Fruit fly (Drosophila melanogaster) whole organism, embryonic: Measurements from ENCODE around the gene Sec15.

Experiments used
- Abd-B ChIP-seq: fragments of 200-800 bp; sonication (Bioruptor generic); optimal IDR thresholded peaks from 2 replicates; lab custom pipeline; 2018; ENCODE audit warnings: missing biosample characterization, mild to moderate bottlenecking, missing genetic modification characterization, moderate library complexity
- CG12219 ChIP-seq: fragments of 200-800 bp; sonication (Bioruptor generic); optimal IDR thresholded peaks from 3 replicates; lab custom pipeline; 2018; ENCODE audit warnings: missing biosample characterization, mild to moderate bottlenecking, missing genetic modification characterization
- CG12391 ChIP-seq: fragments of 200-800 bp; sonication (Bioruptor generic); optimal IDR thresholded peaks from 3 replicates; lab custom pipeline; 2018; ENCODE audit warnings: missing biosample characterization, mild to moderate bottlenecking, missing genetic modification characterization, moderate library complexity
- CG13624 ChIP-seq: fragments of 200-800 bp; sonication (Bioruptor generic); optimal IDR thresholded peaks from 2 replicates; lab custom pipeline; 2016; ENCODE audit warnings: missing biosample characterization, missing genetic modification characterization
- CG15073 ChIP-seq: fragments of 200-800 bp; sonication (Bioruptor generic); optimal IDR thresholded peaks from 2 replicates; lab custom pipeline; 2016; ENCODE audit warnings: missing biosample characterization, missing genetic modification characterization
- CG16779 ChIP-seq: fragments of 200-800 bp; sonication (Bioruptor generic); IDR thresholded peaks from 2 replicates; pipeline ENCODE4 v1.3.6; 2022; ENCODE audit warnings: missing biosample characterization, missing genetic modification characterization
- CG17361 ChIP-seq: fragments of 200-800 bp; sonication (Bioruptor generic); IDR thresholded peaks from 3 replicates; pipeline ENCODE4 v1.3.6; 2022; ENCODE audit warnings: missing biosample characterization, missing genetic modification characterization
- CG17385 ChIP-seq: fragments of 200-800 bp; sonication (Bioruptor generic); optimal IDR thresholded peaks from 3 replicates; lab custom pipeline; 2018; ENCODE audit warnings: missing biosample characterization, mild to moderate bottlenecking, missing genetic modification characterization
- CG17802 ChIP-seq: fragments of 200-800 bp; sonication (Bioruptor generic); optimal IDR thresholded peaks from 2 replicates; lab custom pipeline; 2018; ENCODE audit warnings: missing biosample characterization, mild to moderate bottlenecking, missing genetic modification characterization, moderate library complexity
- CG1792 ChIP-seq: fragments of 200-800 bp; sonication (Bioruptor generic); optimal IDR thresholded peaks from 2 replicates; lab custom pipeline; 2016; ENCODE audit warnings: missing biosample characterization, missing genetic modification characterization
- CG31441 ChIP-seq: fragments of 200-800 bp; sonication (Bioruptor generic); IDR thresholded peaks from 2 replicates; pipeline ENCODE4 v1.3.6; 2022; ENCODE audit warnings: missing biosample characterization, missing genetic modification characterization
- CG32767 ChIP-seq: fragments of 200-800 bp; sonication (Bioruptor generic); IDR thresholded peaks from 2 replicates; pipeline ENCODE4 v1.3.6; 2022; ENCODE audit warnings: missing biosample characterization, missing genetic modification characterization
- CG34376 ChIP-seq: fragments of 200-800 bp; sonication (Bioruptor generic); optimal IDR thresholded peaks from 2 replicates; lab custom pipeline; 2018; ENCODE audit warnings: missing biosample characterization, mild to moderate bottlenecking, missing genetic modification characterization
- CG3838 ChIP-seq: fragments of 200-800 bp; sonication (Bioruptor generic); optimal IDR thresholded peaks from 3 replicates; lab custom pipeline; 2016; ENCODE audit warnings: missing biosample characterization, missing genetic modification characterization
- CG4617 ChIP-seq: fragments of 200-800 bp; sonication (Bioruptor generic); optimal IDR thresholded peaks from 3 replicates; lab custom pipeline; 2016; ENCODE audit warnings: missing biosample characterization, missing genetic modification characterization, borderline replicate concordance
- CG4730 ChIP-seq: fragments of 200-800 bp; sonication (Bioruptor generic); IDR thresholded peaks from 2 replicates; pipeline ENCODE4 v1.3.6; 2022; ENCODE audit warnings: missing biosample characterization, missing genetic modification characterization
- CG6272 ChIP-seq: fragments of 200-800 bp; sonication (Bioruptor generic); IDR thresholded peaks from 2 replicates; pipeline ENCODE4 v1.3.6; 2022; ENCODE audit warnings: missing biosample characterization, missing genetic modification characterization
- CG6791 ChIP-seq: fragments of 200-800 bp; sonication (Bioruptor generic); IDR thresholded peaks from 3 replicates; pipeline ENCODE4 v1.3.6; 2022; ENCODE audit warnings: missing biosample characterization, missing genetic modification characterization; ENCODE audit not compliant: partially characterized antibody
- CG7839 ChIP-seq: fragments of 200-800 bp; sonication (Bioruptor generic); optimal IDR thresholded peaks from 3 replicates; lab custom pipeline; 2018; ENCODE audit warnings: missing biosample characterization, mild to moderate bottlenecking, missing genetic modification characterization, moderate library complexity
- Dbx ChIP-seq: fragments of 200-800 bp; sonication (Bioruptor generic); IDR thresholded peaks from 3 replicates; pipeline ENCODE4 v1.3.6; 2022; ENCODE audit warnings: missing biosample characterization, missing genetic modification characterization
- Drgx ChIP-seq: fragments of 200-800 bp; sonication (Bioruptor generic); IDR thresholded peaks from 2 replicates; pipeline ENCODE4 v1.3.6; 2022; ENCODE audit warnings: missing biosample characterization, missing genetic modification characterization
- HLHmδ ChIP-seq: fragments of 200-800 bp; sonication (Bioruptor generic); optimal IDR thresholded peaks from 2 replicates; lab custom pipeline; 2018; ENCODE audit warnings: missing biosample characterization, mild to moderate bottlenecking, missing genetic modification characterization, moderate library complexity
- Hr39 ChIP-seq: fragments of >200 bp; optimal IDR thresholded peaks from 2 replicates; lab custom pipeline; 2017
- Hr51 ChIP-seq, 2 experiments: fragments of 200-800 bp; sonication (Bioruptor generic); optimal IDR thresholded peaks; 2 replicates in 1 of 2; 3 replicates in 1 of 2; lab custom pipeline; 2016 to 2018; ENCODE audit warnings: missing biosample characterization in 2 of 2, missing genetic modification characterization in 2 of 2, mild to moderate bottlenecking in 1 of 2, moderate library complexity in 1 of 2
- MBD-R2 ChIP-seq: fragments of 200-800 bp; sonication (Bioruptor generic); IDR thresholded peaks from 2 replicates; pipeline ENCODE4 v1.3.6; 2022; ENCODE audit warnings: missing biosample characterization, missing genetic modification characterization
- Nf-YA ChIP-seq: fragments of 200-800 bp; sonication (Bioruptor generic); IDR thresholded peaks from 2 replicates; pipeline ENCODE4 v1.3.6; 2022; ENCODE audit warnings: missing biosample characterization, missing genetic modification characterization
- Side ChIP-seq: fragments of 200-800 bp; sonication (Bioruptor generic); optimal IDR thresholded peaks from 2 replicates; lab custom pipeline; 2016; ENCODE audit warnings: missing biosample characterization, missing genetic modification characterization
- TFAM ChIP-seq: fragments of 200-800 bp; sonication (Bioruptor generic); optimal IDR thresholded peaks from 2 replicates; lab custom pipeline; 2017; ENCODE audit warnings: missing biosample characterization, missing genetic modification characterization, inconsistent platforms
- Usf ChIP-seq: fragments of 200-800 bp; sonication (Bioruptor generic); optimal IDR thresholded peaks from 2 replicates; lab custom pipeline; 2017; ENCODE audit warnings: missing genotype, missing biosample characterization, missing genetic modification characterization
- amos ChIP-seq: fragments of 200-800 bp; sonication (Bioruptor generic); IDR thresholded peaks from 2 replicates; pipeline ENCODE4 v1.3.6; 2022; ENCODE audit warnings: missing biosample characterization, missing genetic modification characterization; ENCODE audit not compliant: partially characterized antibody
- bsh ChIP-seq, 2 experiments: fragments of 200-800 bp; sonication (Bioruptor generic); optimal IDR thresholded peaks; 2 replicates each; lab custom pipeline; 2017 to 2018; ENCODE audit warnings: mild to moderate bottlenecking in 2 of 2, missing biosample characterization in 2 of 2, missing genetic modification characterization in 2 of 2, moderate library complexity in 1 of 2
- corto ChIP-seq: fragments of 200-800 bp; sonication (Bioruptor generic); optimal IDR thresholded peaks from 2 replicates; lab custom pipeline; 2016; ENCODE audit warnings: missing biosample characterization, mild to moderate bottlenecking, missing genetic modification characterization, moderate library complexity
- fru ChIP-seq: fragments of >200 bp; optimal IDR thresholded peaks from 2 replicates; lab custom pipeline; 2017
- fu2 ChIP-seq: fragments of 200-800 bp; sonication (Bioruptor generic); optimal IDR thresholded peaks from 2 replicates; lab custom pipeline; 2016; ENCODE audit warnings: missing biosample characterization, missing genetic modification characterization
- gcm ChIP-seq: fragments of 200-800 bp; sonication (Bioruptor generic); optimal IDR thresholded peaks from 2 replicates; lab custom pipeline; 2019; ENCODE audit warnings: missing biosample characterization, mild to moderate bottlenecking, missing genetic modification characterization, moderate library complexity
- insv ChIP-seq, 2 experiments: fragments of 200-800 bp; sonication (Bioruptor generic); optimal IDR thresholded peaks; 3 replicates each; lab custom pipeline; 2016 to 2018; ENCODE audit warnings: missing biosample characterization in 2 of 2, missing genetic modification characterization in 2 of 2
- lmd ChIP-seq: fragments of 200-800 bp; sonication (Bioruptor generic); IDR thresholded peaks from 2 replicates; pipeline ENCODE4 v1.3.6; 2022; ENCODE audit warnings: missing biosample characterization, missing genetic modification characterization
- maf-S ChIP-seq: fragments of 200-800 bp; sonication (Bioruptor generic); optimal IDR thresholded peaks from 2 replicates; lab custom pipeline; 2016; ENCODE audit warnings: missing biosample characterization, missing genetic modification characterization
- mirr ChIP-seq: fragments of 200-800 bp; sonication (Bioruptor generic); optimal IDR thresholded peaks from 3 replicates; lab custom pipeline; 2018; ENCODE audit warnings: missing biosample characterization, mild to moderate bottlenecking, missing genetic modification characterization
- nau ChIP-seq: fragments of 200-800 bp; sonication (Bioruptor generic); optimal IDR thresholded peaks from 3 replicates; lab custom pipeline; 2017; ENCODE audit warnings: missing biosample characterization, mild to moderate bottlenecking, missing genetic modification characterization, missing genetic modification reagents
- nerfin-1 ChIP-seq: fragments of 200-800 bp; sonication (Bioruptor generic); optimal IDR thresholded peaks from 3 replicates; lab custom pipeline; 2019; ENCODE audit warnings: missing biosample characterization, mild to moderate bottlenecking, missing genetic modification characterization, moderate library complexity
- pzg ChIP-seq: fragments of 200-800 bp; sonication (Bioruptor generic); optimal IDR thresholded peaks from 3 replicates; lab custom pipeline; 2018; ENCODE audit warnings: missing biosample characterization, mild to moderate bottlenecking, missing genetic modification characterization, moderate library complexity
- salm ChIP-seq: fragments of 200-800 bp; sonication (Bioruptor generic); optimal IDR thresholded peaks from 2 replicates; lab custom pipeline; 2018; ENCODE audit warnings: missing biosample characterization, mild to moderate bottlenecking, missing genetic modification characterization
- sens-2 ChIP-seq: fragments of 200-800 bp; sonication (Bioruptor generic); IDR thresholded peaks from 2 replicates; pipeline ENCODE4 v1.3.6; 2022; ENCODE audit warnings: missing biosample characterization, missing genetic modification characterization
- sima ChIP-seq: fragments of 200-800 bp; sonication (Bioruptor generic); optimal IDR thresholded peaks from 2 replicates; lab custom pipeline; 2016; ENCODE audit warnings: missing biosample characterization, missing genetic modification characterization
- slou ChIP-seq: fragments of 200-800 bp; sonication (Bioruptor generic); optimal IDR thresholded peaks from 3 replicates; lab custom pipeline; 2016; ENCODE audit warnings: missing biosample characterization, missing genetic modification characterization
- sr ChIP-seq: fragments of 200-800 bp; sonication (Bioruptor generic); IDR thresholded peaks from 3 replicates; pipeline ENCODE4 v1.3.6; 2022; ENCODE audit warnings: missing biosample characterization, missing genetic modification characterization
- tna ChIP-seq: fragments of 200-800 bp; sonication (Bioruptor generic); IDR thresholded peaks from 2 replicates; pipeline ENCODE4 v1.3.6; 2022; ENCODE audit warnings: missing biosample characterization, missing genetic modification characterization; ENCODE audit not compliant: partially characterized antibody
- ttk ChIP-seq: fragments of 200-800 bp; sonication (Bioruptor generic); IDR thresholded peaks from 2 replicates; pipeline ENCODE4 v2.1.2; 2022; ENCODE audit warnings: missing biosample characterization, missing genetic modification characterization
- usp ChIP-seq: fragments of >200 bp; optimal IDR thresholded peaks from 2 replicates; lab custom pipeline; 2017; ENCODE audit warnings: missing biosample characterization, missing genetic modification characterization

The Sec15 gene

dm6 chr3R:21064000-21064924 lies 43.5 kb downstream of the Sec15 start, which contains the start of gene Cortactin (continued):
- peak; percentile 94 for TF ChIP-seq pzg
- TF ChIP-seq Hr39 (lab: Kevin White, UChicago), result no peak
- no peak for TF ChIP-seq Side (GFP tag; lab: Kevin White, UChicago)
- TF ChIP-seq CG34376 (GFP tag; lab: Kevin White, UChicago), result peak; percentile 68
- TF ChIP-seq MBD-R2, result peak; percentile 76
- no peak for TF ChIP-seq usp
- no peak for TF ChIP-seq sens-2 (GFP tag; lab: Robert Waterston, UW)
- TF ChIP-seq fru, result no peak
- no peak for TF ChIP-seq CG17385 (GFP tag; lab: Kevin White, UChicago)
- no peak for TF ChIP-seq maf-S (GFP tag; lab: Kevin White, UChicago)
- TF ChIP-seq nau (GFP tag; lab: Kevin White, UChicago), result no peak
- TF ChIP-seq salm, result no peak
- TF ChIP-seq CG17361 (GFP tag; lab: Robert Waterston, UW), result no peak
- TF ChIP-seq Hr51 (GFP tag; optimal IDR thresholded peaks at IDR 0.05; lab: Kevin White, UChicago), result no peak
- no peak for TF ChIP-seq CG17802
- TF ChIP-seq Drgx, result no peak
- no peak for TF ChIP-seq fu2 (GFP tag; lab: Kevin White, UChicago)
- no peak for TF ChIP-seq lmd (GFP tag; lab: Robert Waterston, UW)
- TF ChIP-seq Usf (GFP tag; lab: Kevin White, UChicago), result no peak
- TF ChIP-seq CG13624, result peak; percentile 22
- no peak for TF ChIP-seq insv (GFP tag; optimal IDR thresholded peaks at IDR 0.05; lab: Kevin White, UChicago)
- no peak for TF ChIP-seq TFAM (GFP tag; lab: Kevin White, UChicago)
- TF ChIP-seq CG7839 (tag; lab: Kevin White, UChicago), result no peak
- TF ChIP-seq bsh (GFP tag; optimal IDR thresholded peaks at IDR 0.05; lab: Kevin White, UChicago), result no peak
- 0 out of 2 replicates have a peak, but pooled peaks have one; percentile 14 for TF ChIP-seq CG6272 (GFP tag; lab: Robert Waterston, UW)
- TF ChIP-seq HLHmδ, result no peak
- TF ChIP-seq sr (GFP tag; lab: Robert Waterston, UW), result no peak
- peak; percentile 9 for TF ChIP-seq mirr (GFP tag; lab: Kevin White, UChicago)
- no peak for TF ChIP-seq sima (GFP tag; lab: Kevin White, UChicago)
- no peak for TF ChIP-seq CG32767 (GFP tag; lab: Robert Waterston, UW)
- TF ChIP-seq CG12219 (GFP tag; lab: Kevin White, UChicago), result no peak
- TF ChIP-seq Dbx, result 0 out of 3 replicates have a peak, but pooled peaks have one; percentile 48
- TF ChIP-seq gcm (GFP tag; lab: Kevin White, UChicago), result no peak
- peak; percentile 91 for TF ChIP-seq tna (GFP tag; lab: Robert Waterston, UW)
- peak; percentile 94 for TF ChIP-seq CG6791 (GFP tag; lab: Robert Waterston, UW)
- TF ChIP-seq Nf-YA (GFP tag; lab: Robert Waterston, UW), result no peak
- no peak for TF ChIP-seq ttk
- no peak for TF ChIP-seq CG3838 (GFP tag; lab: Kevin White, UChicago)
- no peak for TF ChIP-seq Abd-B
- no peak for TF ChIP-seq nerfin-1 (tag; lab: Kevin White, UChicago)
- TF ChIP-seq CG16779 (GFP tag; lab: Robert Waterston, UW), result no peak
- no peak for TF ChIP-seq CG31441
- TF ChIP-seq CG4617, result peak; percentile 61
- no peak for TF ChIP-seq CG1792 (GFP tag; lab: Kevin White, UChicago)
- no peak for TF ChIP-seq CG4730 (GFP tag; lab: Robert Waterston, UW)
- peak; percentile 97 for TF ChIP-seq CG15073 (GFP tag; lab: Kevin White, UChicago)
- TF ChIP-seq CG12391 (tag; lab: Kevin White, UChicago), result no peak
- TF ChIP-seq amos, result peak; percentile 95
- TF ChIP-seq corto, result no peak
- TF ChIP-seq slou (GFP tag; lab: Kevin White, UChicago), result no peak
